Worm (Caenorhabditis elegans) whole organism, early embryonic: ENCODE results near the gene dohh-1.

Source experiments
- ama-1 ChIP-seq: fragments of 150-350 bp; optimal IDR thresholded peaks from 2 replicates; lab custom pipeline; 2014
- flt-1 ChIP-seq: fragments of 200-800 bp; sonication (Bioruptor generic); IDR thresholded peaks from 2 replicates; pipeline ENCODE4 v1.3.6; 2022; ENCODE audit warnings: missing genetic modification characterization, missing compliant biosample characterization
- scrt-1 ChIP-seq: fragments of 200-800 bp; sonication (Bioruptor generic); IDR thresholded peaks from 2 replicates; pipeline ENCODE4 v1.3.6; 2022; ENCODE audit warnings: missing genetic modification characterization, missing compliant biosample characterization
- tbx-11 ChIP-seq: fragments of 200-800 bp; sonication (Bioruptor generic); IDR thresholded peaks from 2 replicates; pipeline ENCODE4 v1.3.6; 2022; ENCODE audit warnings: missing genetic modification characterization, missing compliant biosample characterization

DNA sequence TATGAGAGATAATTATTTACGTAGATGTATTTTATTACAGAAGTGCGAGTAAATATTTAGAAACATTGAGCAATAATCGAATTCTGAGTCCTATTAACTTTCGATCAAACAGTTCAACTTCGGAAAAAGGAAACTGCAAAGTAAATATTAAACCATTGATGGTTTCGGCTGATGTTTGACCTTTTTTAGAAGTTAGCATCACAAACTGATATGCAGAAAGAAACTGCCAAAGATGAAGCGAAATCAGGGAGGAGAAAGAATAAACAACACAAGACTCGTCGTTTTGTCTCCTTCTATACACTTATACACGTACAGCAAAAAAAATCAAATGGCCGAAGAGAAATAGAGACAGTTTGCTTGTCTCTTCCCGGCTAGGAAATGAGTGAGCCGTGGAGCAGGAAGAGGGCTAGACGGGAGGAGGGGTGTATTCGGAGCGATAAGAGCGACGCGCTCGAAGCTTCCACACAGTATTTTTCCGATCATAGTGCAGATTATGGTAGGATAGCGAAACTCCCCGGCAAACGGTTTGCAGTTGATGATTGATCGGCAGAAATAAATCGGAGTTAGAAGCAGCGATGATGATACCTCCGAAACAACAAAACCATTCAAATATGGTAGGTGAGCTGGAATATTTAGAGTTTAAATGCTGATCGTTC is 23.1 kb upstream of the dohh-1 start:
- TF ChIP-seq ama-1 (lab: Kevin White, UChicago), result no peak
- no peak for TF ChIP-seq tbx-11
- no peak for TF ChIP-seq flt-1 (GFP tag; lab: Robert Waterston, UW)
- TF ChIP-seq scrt-1 (GFP tag; lab: Robert Waterston, UW), result no peak
